Fruit fly (Drosophila melanogaster): ENCODE measurements around the gene CG14506.

DNA sequence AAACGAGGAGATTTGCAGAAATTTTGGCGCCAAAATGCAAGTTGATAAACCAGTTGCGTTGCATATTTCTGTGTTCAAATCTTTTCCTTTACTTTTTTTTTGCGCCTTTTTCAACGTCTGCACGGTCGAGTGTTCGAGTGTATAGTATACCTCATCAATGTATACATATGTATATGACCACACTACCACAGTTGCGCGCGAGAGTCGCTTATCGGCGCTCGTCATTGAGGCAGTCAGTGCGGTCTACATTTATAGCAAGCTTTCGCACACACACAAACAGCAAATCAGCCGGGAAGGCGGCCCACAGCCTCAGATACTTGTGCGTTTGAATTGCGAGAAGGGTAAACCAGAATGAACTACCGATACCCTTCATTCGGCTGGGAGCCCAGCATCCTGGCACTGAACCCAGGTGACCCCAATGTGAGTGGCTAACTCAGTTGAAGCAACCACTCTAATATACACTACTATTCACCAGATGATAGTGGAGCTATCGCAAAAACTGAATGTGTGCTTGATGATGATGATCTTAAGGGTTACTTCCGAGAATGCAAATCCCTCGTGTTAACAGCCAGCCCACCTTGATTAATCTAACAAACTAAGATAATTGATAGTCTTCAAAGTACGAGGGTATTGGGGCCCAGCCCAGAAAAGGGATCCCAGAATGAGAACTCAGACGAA lies 13.9 kb downstream of the CG14506 start:
- TF ChIP-seq CG3163 (GFP tag; optimal IDR thresholded peaks at IDR 0.05) (no peak), zfh2 (GFP tag; optimal IDR thresholded peaks at IDR 0.05) (no peak), stwl (tag; optimal IDR thresholded peaks at IDR 0.05) (no peak), Hr78 (GFP tag; optimal IDR thresholded peaks at IDR 0.05) (no peak), zen2 (GFP tag; IDR thresholded peaks at IDR 0.05; ENCODE audit: partially characterized antibody) (no peak), Scr (GFP tag; IDR thresholded peaks at IDR 0.05; ENCODE audit: partially characterized antibody) (no peak), CG11723 (GFP tag; optimal IDR thresholded peaks at IDR 0.05) (no peak), CG30020 (tag; optimal IDR thresholded peaks at IDR 0.05) (no peak)

Data from whole organism, embryonic.